Worm (Caenorhabditis elegans): ENCODE data around the gene col-115.

DNA sequence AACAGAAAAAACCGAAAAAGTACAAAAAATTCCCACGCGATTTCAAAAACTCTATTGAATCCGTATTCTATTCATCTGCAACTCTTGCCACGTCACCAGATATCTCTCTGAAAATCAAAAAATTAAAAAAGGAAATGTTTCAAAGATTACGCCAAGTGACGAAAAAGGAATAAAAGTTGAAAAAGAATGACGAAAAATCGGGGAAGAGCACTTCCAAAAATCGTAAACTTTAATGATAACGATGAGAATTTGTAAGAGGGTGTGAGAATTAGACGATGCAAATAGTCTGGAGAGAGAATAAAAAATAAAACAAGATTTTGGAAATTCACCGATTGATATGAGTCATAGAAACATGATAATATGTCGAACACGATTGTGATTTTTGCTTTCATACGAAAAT, 45.7 kb downstream of the col-115 start:
- TF ChIP-seq sem-4 (tag; optimal IDR thresholded peaks at IDR 0.05) (no peak), unc-39 (tag; optimal IDR thresholded peaks at IDR 0.05) (no peak)

Data from whole organism, L2 larva.